Fruit fly (Drosophila melanogaster) whole organism, wandering third instar larva: ENCODE measurements around the gene CG33287.

Source experiments
- Abd-B ChIP-seq: fragments of >200 bp; optimal IDR thresholded peaks from 2 replicates; lab custom pipeline; 2017; ENCODE audit warnings: missing biosample characterization, missing genetic modification characterization
- CG32264 ChIP-seq: fragments of 200-800 bp; sonication (Bioruptor generic); optimal IDR thresholded peaks from 2 replicates; lab custom pipeline; 2016; ENCODE audit warnings: missing biosample characterization, missing genetic modification characterization
- CG9705 ChIP-seq: fragments of 200-800 bp; sonication (Bioruptor generic); optimal IDR thresholded peaks from 2 replicates; lab custom pipeline; 2018; ENCODE audit warnings: missing biosample characterization, mild to moderate bottlenecking, missing genetic modification characterization
- CrebA ChIP-seq: fragments of 200-800 bp; sonication (Bioruptor generic); optimal IDR thresholded peaks from 2 replicates; lab custom pipeline; 2016; ENCODE audit warnings: missing biosample characterization, mild to moderate bottlenecking, missing genetic modification characterization, borderline replicate concordance
- Dfd ChIP-seq: fragments of >200 bp; optimal IDR thresholded peaks from 2 replicates; lab custom pipeline; 2017; ENCODE audit warnings: missing biosample characterization, missing genetic modification characterization
- Dif ChIP-seq: fragments of 200-275, 200-300 bp; sonication (Bioruptor generic); optimal IDR thresholded peaks from 2 replicates; lab custom pipeline; 2018; ENCODE audit warnings: missing biosample characterization, missing genetic modification characterization; ENCODE audit not compliant: partially characterized antibody
- GATAd ChIP-seq: sonication (Bioruptor generic); optimal IDR thresholded peaks from 2 replicates; lab custom pipeline; 2016; ENCODE audit warnings: missing biosample characterization, missing genetic modification characterization
- HLH106 ChIP-seq: fragments of 200-800 bp; optimal IDR thresholded peaks from 3 replicates; lab custom pipeline; 2019; ENCODE audit warnings: missing biosample characterization, mild to moderate bottlenecking, missing genetic modification characterization, moderate library complexity
- Hr78 ChIP-seq: fragments of >200 bp; optimal IDR thresholded peaks from 2 replicates; lab custom pipeline; 2017; ENCODE audit warnings: missing biosample characterization, missing genetic modification characterization
- Hr83 ChIP-seq: fragments of 200-300 bp; sonication (Bioruptor generic); optimal IDR thresholded peaks from 2 replicates; lab custom pipeline; 2016; ENCODE audit warnings: missing biosample characterization, mild to moderate bottlenecking, missing genetic modification characterization, moderate library complexity; ENCODE audit not compliant: poor library complexity, severe bottlenecking
- Jra ChIP-seq: sonication (Bioruptor generic); optimal IDR thresholded peaks from 2 replicates; lab custom pipeline; 2016; ENCODE audit warnings: missing biosample characterization, missing genetic modification characterization
- N ChIP-seq: fragments of >200 bp; optimal IDR thresholded peaks from 2 replicates; lab custom pipeline; 2018; ENCODE audit warnings: missing biosample characterization, missing external identifiers, missing genetic modification characterization
- OdsH ChIP-seq: fragments of 200-800 bp; sonication (Bioruptor generic); optimal IDR thresholded peaks from 2 replicates; lab custom pipeline; 2016; ENCODE audit warnings: missing biosample characterization, mild to moderate bottlenecking, missing genetic modification characterization
- Rel ChIP-seq, 2 experiments: fragments of 200-800 bp; sonication (Bioruptor generic) in 1 of 2; optimal IDR thresholded peaks; 2 replicates in 1 of 2; 3 replicates in 1 of 2; lab custom pipeline; 2016 to 2019; ENCODE audit warnings: mild to moderate bottlenecking in 2 of 2, missing biosample characterization in 2 of 2, missing genetic modification characterization in 2 of 2, moderate library complexity in 1 of 2
- Sp1 ChIP-seq: fragments of 200-800 bp; sonication (Bioruptor generic); optimal IDR thresholded peaks from 3 replicates; lab custom pipeline; 2019; ENCODE audit warnings: missing biosample characterization, mild to moderate bottlenecking, missing genetic modification characterization, moderate library complexity
- br ChIP-seq: fragments of 200-800 bp; sonication (Bioruptor generic); optimal IDR thresholded peaks from 2 replicates; lab custom pipeline; 2016; ENCODE audit warnings: missing biosample characterization, missing genetic modification characterization
- brk ChIP-seq: fragments of 200-800 bp; sonication (Bioruptor generic); optimal IDR thresholded peaks from 2 replicates; lab custom pipeline; 2016; ENCODE audit warnings: missing biosample characterization, mild to moderate bottlenecking, missing genetic modification characterization
- dmrt93B ChIP-seq: fragments of 200-800 bp; sonication (Bioruptor generic); optimal IDR thresholded peaks from 2 replicates; lab custom pipeline; 2018; ENCODE audit warnings: missing biosample characterization, mild to moderate bottlenecking, missing genetic modification characterization
- dsf ChIP-seq: sonication (Bioruptor generic); optimal IDR thresholded peaks from 2 replicates; lab custom pipeline; 2016; ENCODE audit warnings: missing biosample characterization, missing genetic modification characterization, borderline replicate concordance
- ey ChIP-seq: fragments of 200-800 bp; sonication (Bioruptor generic); optimal IDR thresholded peaks from 2 replicates; lab custom pipeline; 2016; ENCODE audit warnings: missing biosample characterization, missing genetic modification characterization
- foxo ChIP-seq, 2 experiments: fragments of 200-800 bp; sonication (Bioruptor generic); optimal IDR thresholded peaks; 2 replicates in 1 of 2; 3 replicates in 1 of 2; lab custom pipeline; 2016 to 2017; ENCODE audit warnings: missing biosample characterization in 2 of 2, missing genetic modification characterization in 2 of 2
- fru ChIP-seq: fragments of 200-800 bp; sonication (Bioruptor generic); optimal IDR thresholded peaks from 3 replicates; lab custom pipeline; 2016; ENCODE audit warnings: missing biosample characterization, mild to moderate bottlenecking, missing genetic modification characterization
- jim ChIP-seq: fragments of 175-275, 200-325 bp; sonication (Bioruptor generic); optimal IDR thresholded peaks from 2 replicates; lab custom pipeline; 2016; ENCODE audit warnings: missing biosample characterization, mild to moderate bottlenecking, missing genetic modification characterization
- pan ChIP-seq: fragments of >200 bp; optimal IDR thresholded peaks from 2 replicates; lab custom pipeline; 2017
- psq ChIP-seq: fragments of 200-800 bp; sonication (Bioruptor generic); optimal IDR thresholded peaks from 3 replicates; lab custom pipeline; 2017; ENCODE audit warnings: missing biosample characterization, mild to moderate bottlenecking, missing genetic modification characterization, moderate library complexity
- rgr ChIP-seq: fragments of 200-800 bp; sonication (Bioruptor generic); optimal IDR thresholded peaks from 3 replicates; lab custom pipeline; 2016; ENCODE audit warnings: missing biosample characterization, mild to moderate bottlenecking, missing genetic modification characterization
- sage ChIP-seq: fragments of 200-800 bp; sonication (Bioruptor generic); optimal IDR thresholded peaks from 2 replicates; lab custom pipeline; 2016; ENCODE audit warnings: missing biosample characterization, mild to moderate bottlenecking, missing genetic modification characterization
- sv ChIP-seq: fragments of 200-800 bp; sonication (Bioruptor generic); optimal IDR thresholded peaks from 3 replicates; lab custom pipeline; 2016; ENCODE audit warnings: missing biosample characterization, missing genetic modification characterization
- usp ChIP-seq: fragments of >200 bp; optimal IDR thresholded peaks from 2 replicates; lab custom pipeline; 2017; ENCODE audit warnings: missing biosample characterization, missing genetic modification characterization
- woc ChIP-seq: sonication (Bioruptor generic); optimal IDR thresholded peaks from 2 replicates; lab custom pipeline; 2016; ENCODE audit warnings: missing biosample characterization, mild to moderate bottlenecking, missing genetic modification characterization

CG33287 gene

DNA sequence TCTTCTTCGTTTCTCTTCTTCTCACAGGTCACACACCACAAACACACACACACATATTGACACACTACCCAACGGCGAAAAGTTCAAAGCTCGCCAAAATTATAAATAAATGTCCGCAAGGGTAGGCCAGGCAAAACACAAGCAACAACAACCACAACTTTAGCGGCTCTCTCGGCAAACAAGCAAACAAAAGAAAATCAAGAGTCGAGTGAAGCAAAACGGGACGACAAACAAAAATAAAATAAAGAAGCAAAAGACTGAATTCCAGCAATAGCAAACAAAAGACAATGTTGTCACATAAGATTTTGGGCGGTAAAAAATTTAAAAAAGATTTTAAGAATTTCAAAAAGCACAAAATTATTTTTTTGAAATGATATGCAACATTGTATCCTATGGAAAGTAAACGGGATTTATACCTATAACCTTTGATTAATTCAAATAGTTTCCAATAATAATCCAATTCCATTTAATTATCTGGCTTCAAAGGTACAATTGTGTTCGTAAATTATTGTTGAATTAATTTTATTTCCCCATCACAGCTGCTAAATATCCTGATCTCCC is 37.9 kb upstream of the CG33287 start:
- TF ChIP-seq Jra (GFP tag; lab: Kevin White, UChicago) (no peak), ey (GFP tag; lab: Kevin White, UChicago) (peak; percentile 26), woc (GFP tag; lab: Kevin White, UChicago) (peak; percentile 24), psq (GFP tag; lab: Kevin White, UChicago) (peak; percentile 49)
- TF ChIP-seq, all 38 proteins: peak for 3

DNA sequence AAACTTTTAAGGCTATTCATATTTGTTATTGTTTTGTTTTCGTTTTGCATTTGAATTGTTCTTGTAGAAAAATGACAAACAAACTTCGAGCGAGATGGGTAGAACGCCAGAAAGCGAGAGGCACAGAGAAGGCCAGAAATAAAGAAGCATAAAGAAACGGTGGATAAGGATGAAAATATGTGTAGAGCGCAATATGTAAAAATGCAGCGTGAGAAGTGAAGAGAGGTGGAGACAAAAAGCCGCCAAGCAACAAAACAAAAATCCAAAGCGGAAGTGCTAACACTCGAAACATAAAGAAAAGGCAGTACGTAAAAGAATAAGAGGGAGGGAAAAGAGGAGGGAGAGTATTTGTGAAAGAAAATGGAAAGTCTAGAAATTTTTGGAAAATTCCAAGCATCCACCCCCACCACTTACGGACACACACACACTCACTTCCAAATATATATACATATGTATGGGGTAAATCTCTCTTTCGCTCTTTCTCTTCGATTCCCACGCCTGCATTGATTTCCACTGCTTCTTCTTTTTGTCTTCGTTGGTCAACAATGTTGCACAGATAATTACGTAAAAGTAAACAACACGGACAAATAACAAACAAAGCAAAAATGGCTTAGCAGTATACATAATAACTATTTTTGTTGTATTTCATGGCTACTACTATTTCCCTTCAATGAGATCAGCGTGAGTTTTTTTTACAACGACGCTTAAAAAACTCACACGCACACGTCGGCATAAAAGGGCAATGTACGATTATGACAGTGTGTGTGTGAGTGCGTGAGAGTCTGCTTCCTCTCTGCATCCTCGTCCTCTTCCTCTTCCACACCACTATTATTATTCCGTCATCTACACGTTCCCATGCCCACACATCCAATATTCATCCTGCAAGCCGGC is 37.1 kb upstream of the CG33287 start:
- TF ChIP-seq psq (GFP tag; lab: Kevin White, UChicago) (peak; percentile 83), CG9705 (GFP tag; lab: Kevin White, UChicago) (no peak)

DNA sequence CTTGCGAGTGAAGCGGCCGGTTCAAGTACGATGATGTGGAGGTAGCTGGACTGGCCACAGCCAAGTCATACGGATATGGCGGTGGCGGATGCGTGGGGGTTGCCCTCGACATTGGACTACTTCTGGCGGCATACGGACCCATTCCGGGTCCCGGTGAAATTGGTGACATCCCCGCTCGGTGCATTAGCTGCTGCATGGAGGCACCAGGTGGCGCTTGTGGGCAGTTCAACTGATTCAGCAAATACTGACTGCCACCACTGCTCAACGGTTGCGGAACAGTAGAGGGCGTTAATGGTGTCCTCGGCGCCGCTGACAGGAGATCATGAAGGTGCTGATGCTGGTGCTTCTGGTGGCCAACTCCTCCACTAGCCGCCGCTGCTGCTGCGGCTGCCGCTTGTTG is 29.2 kb upstream of the CG33287 start:
- TF ChIP-seq sv (GFP tag; lab: Kevin White, UChicago) (no peak), Dif (GFP tag; lab: Kevin White, UChicago) (no peak), sage (no peak), OdsH (no peak), fru (GFP tag; lab: Kevin White, UChicago) (no peak), N (no peak), Hr78 (no peak), brk (GFP tag; lab: Kevin White, UChicago) (no peak), Hr83 (GFP tag; lab: Kevin White, UChicago) (no peak), Sp1 (no peak), CG9705 (GFP tag; lab: Kevin White, UChicago) (no peak), br (GFP tag; lab: Kevin White, UChicago) (no peak), dsf (no peak), Abd-B (no peak), jim (no peak), pan (lab: Kevin White, UChicago) (no peak), GATAd (GFP tag; lab: Kevin White, UChicago) (no peak)

DNA sequence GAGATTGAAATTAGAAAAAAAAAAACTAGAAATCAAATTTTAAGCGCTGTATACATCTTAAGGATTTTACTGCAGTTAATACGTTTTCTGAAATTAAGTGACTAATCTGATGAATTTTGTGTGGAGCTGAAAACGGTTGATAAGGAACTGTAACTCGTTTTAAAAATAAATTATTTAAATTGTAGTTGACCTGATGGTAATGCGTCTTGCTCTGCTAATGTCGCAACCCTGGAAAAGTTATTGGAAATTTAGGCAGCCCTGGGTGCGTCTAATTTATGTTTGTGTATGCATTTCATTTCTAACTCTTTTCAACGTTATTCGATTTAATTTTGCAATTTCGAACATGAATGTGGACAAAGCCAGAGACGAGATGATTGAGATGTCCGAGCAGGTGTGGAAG is 20.9 kb upstream of the CG33287 start, which contains the start of gene CG12984:
Gene CG12984, plus strand, starts transcription at position 301 of the 400 bp plus-strand sequence.
- TF ChIP-seq CG9705 (GFP tag; lab: Kevin White, UChicago), result no peak
- TF ChIP-seq Hr83 (GFP tag; lab: Kevin White, UChicago), result no peak
- TF ChIP-seq fru (GFP tag; lab: Kevin White, UChicago), result no peak
- TF ChIP-seq HLH106, result no peak
- TF ChIP-seq foxo (GFP tag; optimal IDR thresholded peaks at IDR 0.05; lab: Kevin White, UChicago), result no peak
- TF ChIP-seq Hr78, result no peak
- TF ChIP-seq Jra (GFP tag; lab: Kevin White, UChicago), result no peak
- no peak for TF ChIP-seq CG32264
- no peak for TF ChIP-seq Rel (GFP tag; optimal IDR thresholded peaks at IDR 0.05; lab: Kevin White, UChicago)
- TF ChIP-seq Rel (tag; optimal IDR thresholded peaks at IDR 0.05; lab: Kevin White, UChicago), result no peak
- no peak for TF ChIP-seq usp
- TF ChIP-seq dmrt93B, result no peak

DNA sequence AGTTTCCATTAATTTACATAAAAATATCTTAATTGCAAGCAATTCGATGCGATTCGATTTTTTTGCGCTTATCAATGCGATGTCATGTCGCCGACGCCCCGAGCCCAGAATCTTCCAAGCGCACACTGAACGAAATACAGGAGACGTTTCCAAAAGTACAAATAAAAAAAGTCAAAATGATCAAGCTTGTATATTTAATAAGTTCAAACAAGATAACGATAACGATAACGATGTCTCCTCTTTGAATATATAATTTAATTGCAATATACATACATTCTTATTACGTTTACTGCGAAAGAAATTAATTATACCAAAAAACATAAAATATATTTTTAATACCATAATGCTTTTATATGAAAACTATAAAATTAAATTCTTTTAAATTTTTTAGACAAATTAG is 19.8 kb upstream of the CG33287 start:
- TF ChIP-seq Hr78 (no peak), CrebA (no peak), Jra (GFP tag; lab: Kevin White, UChicago) (no peak), Dfd (GFP tag; lab: Kevin White, UChicago) (no peak), psq (GFP tag; lab: Kevin White, UChicago) (peak; percentile 42), foxo (GFP tag; optimal IDR thresholded peaks at IDR 0.05; lab: Kevin White, UChicago) (peak in 1 of 2 experiments; percentile 42), HLH106 (peak; percentile 44), Sp1 (peak; percentile 49), rgr (peak; percentile 47), OdsH (peak; percentile 38), brk (GFP tag; lab: Kevin White, UChicago) (peak; percentile 9)
